Worm (Caenorhabditis elegans) whole organism, L4/young adult: ENCODE measurements around the gene T24B8.3.

Source experiments
- W03F9.2 ChIP-seq: fragments of 150-350 bp; optimal IDR thresholded peaks from 2 replicates; lab custom pipeline; 2014; ENCODE audit warnings: missing biosample characterization, missing genetic modification characterization
- him-1 ChIP-seq: sonication (generic microtip); optimal IDR thresholded peaks from 2 replicates; lab custom pipeline; 2016; ENCODE audit warnings: missing genotype, missing genetic modification reagents, missing genetic modification characterization, missing compliant biosample characterization

ce11 chrII:9042059-9042458 lies 18.9 kb downstream of the T24B8.3 start:
- TF ChIP-seq W03F9.2 (tag; lab: Kevin White, UChicago) = no peak
- no peak for TF ChIP-seq him-1 (tag; lab: Kevin White, UChicago)
